Fruit fly (Drosophila melanogaster): ENCODE results near the gene CG2816.

DNA sequence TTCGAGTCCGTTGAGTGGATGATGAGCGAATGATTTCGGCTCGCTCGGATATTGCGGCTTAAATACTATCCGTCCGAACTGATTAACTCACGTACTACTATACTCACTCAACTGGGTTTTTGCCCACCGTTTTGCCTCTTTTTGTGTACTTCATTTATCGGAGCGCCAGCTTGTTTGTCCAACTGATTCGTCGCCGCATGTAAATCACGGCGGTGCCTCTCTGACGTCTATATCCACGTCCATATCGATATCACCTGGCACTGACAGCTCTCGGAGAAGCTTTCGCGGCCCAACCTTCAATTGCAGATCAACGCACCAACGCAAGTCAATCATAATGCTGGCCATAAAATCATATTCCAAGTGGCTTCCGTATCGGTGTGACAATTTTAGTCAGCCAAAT is 5.7 kb upstream of the CG2816 start, which contains the start of gene CG3604:
- TF ChIP-seq ttk (optimal IDR thresholded peaks at IDR 0.05) (no peak), psq (optimal IDR thresholded peaks at IDR 0.05) (no peak), insv (optimal IDR thresholded peaks at IDR 0.05) (no peak), h (optimal IDR thresholded peaks at IDR 0.05) (no peak), Myc (optimal IDR thresholded peaks at IDR 0.05) (no peak)
